Worm (Caenorhabditis elegans) whole organism, L2 larva: ENCODE results near the gene Y22D7AL.4.

Experiments
- F13H6.1 ChIP-seq: sonication (generic microtip); optimal IDR thresholded peaks from 2 replicates; lab custom pipeline; 2016; ENCODE audit warnings: missing genetic modification characterization, missing compliant biosample characterization
- Y55F3AM.14 ChIP-seq: fragments of 200-800 bp; sonication (Bioruptor generic); optimal IDR thresholded peaks from 2 replicates; lab custom pipeline; 2018; ENCODE audit warnings: mild to moderate bottlenecking, missing genetic modification characterization, missing compliant biosample characterization
- ZK546.5 ChIP-seq: sonication (generic microtip); optimal IDR thresholded peaks from 2 replicates; lab custom pipeline; 2017; ENCODE audit warnings: missing biosample characterization, missing genetic modification characterization
- alr-1 ChIP-seq: fragments of 150-350 bp; optimal IDR thresholded peaks from 2 replicates; lab custom pipeline; 2014; ENCODE audit warnings: missing biosample characterization, missing genetic modification characterization
- aly-2 ChIP-seq: fragments of 150-350 bp; optimal IDR thresholded peaks from 2 replicates; lab custom pipeline; 2014; ENCODE audit warnings: missing biosample characterization, missing genetic modification characterization
- blmp-1 ChIP-seq: sonication (generic microtip); optimal IDR thresholded peaks from 2 replicates; lab custom pipeline; 2017; ENCODE audit warnings: missing genetic modification characterization, mild to moderate bottlenecking, missing compliant biosample characterization, antibody characterized with exemption, moderate library complexity; ENCODE audit not compliant: insufficient read depth
- ceh-16 ChIP-seq: fragments of 150-350 bp; optimal IDR thresholded peaks from 2 replicates; lab custom pipeline; 2014; ENCODE audit warnings: missing biosample characterization, missing genetic modification characterization
- crh-2 ChIP-seq: sonication (generic microtip); optimal IDR thresholded peaks from 2 replicates; lab custom pipeline; 2017; ENCODE audit warnings: missing biosample characterization, missing genetic modification characterization
- dmd-4 ChIP-seq: sonication (generic microtip); optimal IDR thresholded peaks from 2 replicates; lab custom pipeline; 2017; ENCODE audit warnings: missing biosample characterization, missing genetic modification characterization
- fos-1 ChIP-seq: fragments of 150-350 bp; optimal IDR thresholded peaks from 2 replicates; lab custom pipeline; 2014; ENCODE audit warnings: missing biosample characterization, missing genetic modification characterization
- gmeb-1 ChIP-seq: fragments of 150-350 bp; optimal IDR thresholded peaks from 2 replicates; lab custom pipeline; 2014; ENCODE audit warnings: missing biosample characterization, missing genetic modification characterization
- lin-11 ChIP-seq: fragments of 150-350 bp; sonication (generic microtip); optimal IDR thresholded peaks from 2 replicates; lab custom pipeline; 2014; ENCODE audit warnings: missing biosample characterization, missing genetic modification characterization, inconsistent platforms, mixed read lengths
- lin-13 ChIP-seq: fragments of 150-350 bp; optimal IDR thresholded peaks from 2 replicates; lab custom pipeline; 2014; ENCODE audit warnings: missing biosample characterization, missing genetic modification reagents, missing genetic modification characterization
- lin-39 ChIP-seq: fragments of 150-350 bp; optimal IDR thresholded peaks from 2 replicates; lab custom pipeline; 2014; ENCODE audit warnings: missing biosample characterization, missing genetic modification reagents, missing genetic modification characterization
- mbf-1 ChIP-seq: sonication (generic microtip); optimal IDR thresholded peaks from 2 replicates; lab custom pipeline; 2017; ENCODE audit warnings: missing biosample characterization, missing genetic modification characterization
- mdl-1 ChIP-seq, 2 experiments: fragments of 150-350 bp in 1 of 2; sonication (generic microtip) in 1 of 2; optimal IDR thresholded peaks; 2 replicates each; lab custom pipeline; 2017; ENCODE audit warnings: missing biosample characterization in 2 of 2, missing genetic modification characterization in 2 of 2
- nhr-10 ChIP-seq: sonication (generic microtip); optimal IDR thresholded peaks from 2 replicates; lab custom pipeline; 2017; ENCODE audit warnings: missing biosample characterization, missing genetic modification characterization
- nhr-12 ChIP-seq: fragments of 150-350 bp; optimal IDR thresholded peaks from 2 replicates; lab custom pipeline; 2014; ENCODE audit warnings: missing biosample characterization, missing genetic modification characterization
- nhr-129 ChIP-seq: fragments of 150-350 bp; optimal IDR thresholded peaks from 2 replicates; lab custom pipeline; 2014; ENCODE audit warnings: missing biosample characterization, missing genetic modification characterization
- nhr-21 ChIP-seq: fragments of 150-350 bp; optimal IDR thresholded peaks from 2 replicates; lab custom pipeline; 2014; ENCODE audit warnings: missing biosample characterization, missing genetic modification characterization
- nhr-23 ChIP-seq: fragments of 150-350 bp; optimal IDR thresholded peaks from 2 replicates; lab custom pipeline; 2014; ENCODE audit warnings: missing biosample characterization, missing genetic modification reagents, missing genetic modification characterization
- nhr-237 ChIP-seq: fragments of 150-350 bp; optimal IDR thresholded peaks from 2 replicates; lab custom pipeline; 2014; ENCODE audit warnings: missing biosample characterization, missing genetic modification characterization
- nhr-25 ChIP-seq: fragments of 150-350 bp; sonication (generic microtip); optimal IDR thresholded peaks from 3 replicates; lab custom pipeline; 2014; ENCODE audit warnings: missing biosample characterization, missing genetic modification characterization
- nhr-77 ChIP-seq: fragments of 150-350 bp; optimal IDR thresholded peaks from 2 replicates; lab custom pipeline; 2014; ENCODE audit warnings: missing biosample characterization, missing genetic modification characterization
- peb-1 ChIP-seq: fragments of 150-350 bp; optimal IDR thresholded peaks from 2 replicates; lab custom pipeline; 2014; ENCODE audit warnings: missing biosample characterization, missing genetic modification characterization
- skn-1 ChIP-seq: sonication (generic microtip); optimal IDR thresholded peaks from 2 replicates; lab custom pipeline; 2017; ENCODE audit warnings: missing biosample characterization, missing genetic modification characterization
- sma-3 ChIP-seq: sonication (generic microtip); optimal IDR thresholded peaks from 2 replicates; lab custom pipeline; 2016; ENCODE audit warnings: missing genetic modification reagents, missing genetic modification characterization, missing compliant biosample characterization
- sma-9 ChIP-seq, 2 experiments: fragments of 150-350 bp in 1 of 2; sonication (generic microtip) in 1 of 2; optimal IDR thresholded peaks; 2 replicates each; lab custom pipeline; 2014 to 2016; ENCODE audit warnings: missing genetic modification characterization in 2 of 2, mild to moderate bottlenecking in 1 of 2, missing biosample characterization in 1 of 2, missing compliant biosample characterization in 1 of 2, missing genetic modification reagents in 1 of 2, moderate library complexity in 1 of 2
- snpc-4 ChIP-seq: fragments of 150-350 bp; optimal IDR thresholded peaks from 2 replicates; lab custom pipeline; 2014; ENCODE audit warnings: missing biosample characterization, missing genetic modification characterization
- unc-39 ChIP-seq: fragments of 150-350 bp; optimal IDR thresholded peaks from 2 replicates; lab custom pipeline; 2014; ENCODE audit warnings: missing biosample characterization, missing genetic modification characterization
- unc-55 ChIP-seq: fragments of 150-350 bp; sonication (generic microtip); optimal IDR thresholded peaks from 3 replicates; lab custom pipeline; 2014; ENCODE audit warnings: missing biosample characterization, missing genetic modification reagents, missing genetic modification characterization
- unc-62 ChIP-seq: fragments of 150-350 bp; optimal IDR thresholded peaks from 2 replicates; lab custom pipeline; 2014; ENCODE audit warnings: missing biosample characterization, missing genetic modification reagents, missing genetic modification characterization
- ztf-1 ChIP-seq: fragments of 200-800 bp; sonication (Bioruptor generic); conservative IDR thresholded peaks from 2 replicates; pipeline ENCODE4 v1.3.6; 2022; ENCODE audit warnings: missing genetic modification characterization, missing compliant biosample characterization
- ztf-11 ChIP-seq: sonication (generic microtip); optimal IDR thresholded peaks from 2 replicates; lab custom pipeline; 2017; ENCODE audit warnings: missing biosample characterization, missing genetic modification characterization
- ztf-4 ChIP-seq: fragments of 150-350 bp; optimal IDR thresholded peaks from 2 replicates; lab custom pipeline; 2014; ENCODE audit warnings: missing biosample characterization, missing genetic modification characterization

Gene Y22D7AL.4

ce11 chrIII:1665373-1665772, 38.9 kb downstream of the Y22D7AL.4 start:
- TF ChIP-seq nhr-10 (tag; lab: Kevin White, UChicago) (no peak), peb-1 (no peak), skn-1 (tag; lab: Kevin White, UChicago) (no peak), lin-39 (tag; lab: Kevin White, UChicago) (no peak), fos-1 (tag; lab: Kevin White, UChicago) (no peak), nhr-25 (tag; lab: Kevin White, UChicago) (no peak), ceh-16 (tag; lab: Kevin White, UChicago) (no peak), ztf-4 (tag; lab: Kevin White, UChicago) (no peak), alr-1 (tag; lab: Kevin White, UChicago) (no peak), nhr-21 (no peak), unc-55 (GFP tag; lab: Kevin White, UChicago) (no peak)

- no peak for TF ChIP-seq aly-2 (tag; lab: Kevin White, UChicago)
- no peak for TF ChIP-seq peb-1
- TF ChIP-seq snpc-4 (tag; lab: Kevin White, UChicago) = no peak
- TF ChIP-seq nhr-23 (tag; lab: Kevin White, UChicago) = no peak
- no peak for TF ChIP-seq crh-2 (tag; lab: Kevin White, UChicago)
- TF ChIP-seq unc-39 (tag; lab: Kevin White, UChicago) = no peak
- no peak for TF ChIP-seq nhr-129 (tag; lab: Kevin White, UChicago)
- no peak for TF ChIP-seq Y55F3AM.14
- no peak for TF ChIP-seq ZK546.5 (tag; lab: Kevin White, UChicago)
- TF ChIP-seq gmeb-1 (tag; lab: Kevin White, UChicago) = no peak
Measured at ce11 chrIII:1665799-1666308, 39.4 kb downstream of the Y22D7AL.4 start, which contains the start of gene Y22D7AR.3. Gene Y22D7AR.3 (minus strand): TSS chrIII:1665849.

- TF ChIP-seq unc-62 (GFP tag; lab: Kevin White, UChicago) = no peak
- no peak for TF ChIP-seq aly-2 (tag; lab: Kevin White, UChicago)
- no peak for TF ChIP-seq gmeb-1 (tag; lab: Kevin White, UChicago)
- TF ChIP-seq blmp-1 (tag; lab: Kevin White, UChicago) = no peak
- no peak for TF ChIP-seq nhr-21
- no peak for TF ChIP-seq lin-13 (GFP tag; lab: Kevin White, UChicago)
- TF ChIP-seq snpc-4 (tag; lab: Kevin White, UChicago) = no peak
- no peak for TF ChIP-seq nhr-129 (tag; lab: Kevin White, UChicago)
- no peak for TF ChIP-seq crh-2 (tag; lab: Kevin White, UChicago)
Measured at ce11 chrIII:1666893-1667292, 40.5 kb downstream of the Y22D7AL.4 start.

ce11 chrIII:1668519-1668918, 42.1 kb downstream of the Y22D7AL.4 start, which contains the start of gene glb-30:
Gene glb-30 (minus strand): TSS chrIII:1668619.
- TF ChIP-seq ztf-11 (tag; lab: Kevin White, UChicago) (no peak), ztf-1 (GFP tag; lab: Robert Waterston, UW) (no peak), unc-39 (tag; lab: Kevin White, UChicago) (no peak), nhr-12 (tag; lab: Kevin White, UChicago) (no peak), sma-3 (no peak), skn-1 (tag; lab: Kevin White, UChicago) (no peak), nhr-23 (tag; lab: Kevin White, UChicago) (no peak), mdl-1 (tag; optimal IDR thresholded peaks at IDR 0.05; lab: Kevin White, UChicago) (no peak), dmd-4 (no peak), nhr-77 (no peak), nhr-129 (tag; lab: Kevin White, UChicago) (no peak), crh-2 (tag; lab: Kevin White, UChicago) (no peak), lin-11 (tag; lab: Kevin White, UChicago) (no peak), F13H6.1 (tag; lab: Kevin White, UChicago) (no peak), Y55F3AM.14 (no peak), nhr-237 (tag; lab: Kevin White, UChicago) (no peak)

ce11 chrIII:1673320-1673719, 46.9 kb downstream of the Y22D7AL.4 start:
- TF ChIP-seq nhr-129 (tag; lab: Kevin White, UChicago) (no peak), ztf-1 (GFP tag; lab: Robert Waterston, UW) (no peak), mbf-1 (tag; lab: Kevin White, UChicago) (no peak), gmeb-1 (tag; lab: Kevin White, UChicago) (no peak), sma-9 (GFP tag; optimal IDR thresholded peaks at IDR 0.05; lab: Kevin White, UChicago) (no peak), sma-9 (tag; optimal IDR thresholded peaks at IDR 0.05; lab: Kevin White, UChicago) (no peak), sma-3 (no peak), nhr-21 (no peak), Y55F3AM.14 (no peak), mdl-1 (tag; optimal IDR thresholded peaks at IDR 0.05; lab: Kevin White, UChicago) (no peak), ztf-4 (tag; lab: Kevin White, UChicago) (no peak), nhr-23 (tag; lab: Kevin White, UChicago) (no peak)
